Fruit fly (Drosophila melanogaster) whole organism, embryonic: ENCODE results near the gene mib2.
A peak's percentile ranks its signal among the peaks of the same experiment; 100 is the strongest.

ENCODE experiments used
- CG10979 ChIP-seq: fragments of 200-800 bp; sonication (Bioruptor generic); optimal IDR thresholded peaks from 2 replicates; lab custom pipeline; 2018; ENCODE audit warnings: missing biosample characterization, mild to moderate bottlenecking, missing genetic modification characterization, moderate library complexity
- CG13123 ChIP-seq: fragments of 200-800 bp; sonication (Bioruptor generic); optimal IDR thresholded peaks from 2 replicates; lab custom pipeline; 2016; ENCODE audit warnings: missing biosample characterization, missing genetic modification characterization
- CG15269 ChIP-seq: fragments of 200-800 bp; sonication (Bioruptor generic); optimal IDR thresholded peaks from 2 replicates; lab custom pipeline; 2018; ENCODE audit warnings: missing biosample characterization, mild to moderate bottlenecking, missing genetic modification characterization, moderate library complexity
- CG1647 ChIP-seq: fragments of 200-800 bp; sonication (Bioruptor generic); optimal IDR thresholded peaks from 3 replicates; lab custom pipeline; 2016; ENCODE audit warnings: missing biosample characterization, missing genetic modification characterization
- CG18476 ChIP-seq: fragments of 200-800 bp; sonication (Bioruptor generic); optimal IDR thresholded peaks from 2 replicates; lab custom pipeline; 2016; ENCODE audit warnings: missing biosample characterization, mild to moderate bottlenecking, missing genetic modification characterization
- CG2120 ChIP-seq: fragments of 200-800 bp; sonication (Bioruptor generic); optimal IDR thresholded peaks from 3 replicates; lab custom pipeline; 2016; ENCODE audit warnings: missing biosample characterization, missing genetic modification characterization
- CG3065 ChIP-seq: fragments of 200-800 bp; sonication (Bioruptor generic); optimal IDR thresholded peaks from 2 replicates; lab custom pipeline; 2016; ENCODE audit warnings: missing biosample characterization, missing genetic modification characterization
- CG31388 ChIP-seq: fragments of 200-800 bp; sonication (Bioruptor generic); optimal IDR thresholded peaks from 2 replicates; lab custom pipeline; 2016; ENCODE audit warnings: missing biosample characterization, missing genetic modification characterization
- CG3163 ChIP-seq: fragments of 200-800 bp; sonication (Bioruptor generic); optimal IDR thresholded peaks from 3 replicates; lab custom pipeline; 2016; ENCODE audit warnings: missing biosample characterization, missing genetic modification characterization
- CG32772 ChIP-seq: fragments of 200-800 bp; sonication (Bioruptor generic); IDR thresholded peaks from 2 replicates; pipeline ENCODE4 v1.3.6; 2022; ENCODE audit warnings: missing biosample characterization, missing genetic modification characterization
- CG4328 ChIP-seq: fragments of 200-800 bp; sonication (Bioruptor generic); optimal IDR thresholded peaks from 3 replicates; lab custom pipeline; 2017; ENCODE audit warnings: missing biosample characterization, missing genetic modification reagents, missing genetic modification characterization
- CG6765 ChIP-seq: fragments of 200-800 bp; sonication (Bioruptor generic); optimal IDR thresholded peaks from 3 replicates; lab custom pipeline; 2017; ENCODE audit warnings: missing biosample characterization, mild to moderate bottlenecking, missing genetic modification characterization
- CG7928 ChIP-seq: fragments of 200-800 bp; sonication (Bioruptor generic); optimal IDR thresholded peaks from 2 replicates; lab custom pipeline; 2017; ENCODE audit warnings: missing biosample characterization, mild to moderate bottlenecking, missing genetic modification characterization
- CG8290 ChIP-seq, 3 experiments: fragments of 200-800 bp; sonication (Bioruptor generic); optimal IDR thresholded peaks; 2 replicates each; lab custom pipeline; 2016 to 2019; ENCODE audit warnings: missing biosample characterization in 3 of 3, missing genetic modification characterization in 3 of 3, mild to moderate bottlenecking in 2 of 3, moderate library complexity in 1 of 3
- CG8388 ChIP-seq: fragments of 200-800 bp; sonication (Bioruptor generic); optimal IDR thresholded peaks from 2 replicates; lab custom pipeline; 2019; ENCODE audit warnings: missing biosample characterization, mild to moderate bottlenecking, missing genetic modification characterization, moderate library complexity
- Dek ChIP-seq: fragments of 200-800 bp; sonication (Bioruptor generic); optimal IDR thresholded peaks from 3 replicates; lab custom pipeline; 2019; ENCODE audit warnings: missing biosample characterization, mild to moderate bottlenecking, missing genetic modification characterization, moderate library complexity
- Doc2 ChIP-seq: fragments of 200-800 bp; sonication (Bioruptor generic); IDR thresholded peaks from 2 replicates; pipeline ENCODE4 v1.3.6; 2022; ENCODE audit warnings: missing biosample characterization, missing genetic modification characterization
- E2f2 ChIP-seq: fragments of 200-800 bp; sonication (Bioruptor generic); IDR thresholded peaks from 2 replicates; pipeline ENCODE4 v1.3.6; 2022; ENCODE audit warnings: missing biosample characterization, missing genetic modification characterization
- GATAe ChIP-seq: fragments of 200-800 bp; sonication (Bioruptor generic); conservative IDR thresholded peaks from 2 replicates; pipeline ENCODE4 v1.3.6; 2022; ENCODE audit warnings: missing biosample characterization, missing genetic modification characterization
- Meics ChIP-seq: fragments of 200-800 bp; sonication (Bioruptor generic); optimal IDR thresholded peaks from 2 replicates; lab custom pipeline; 2017; ENCODE audit warnings: missing biosample characterization, mild to moderate bottlenecking, missing genetic modification characterization
- NC2α ChIP-seq: fragments of 200-800 bp; sonication (Bioruptor generic); optimal IDR thresholded peaks from 2 replicates; lab custom pipeline; 2016; ENCODE audit warnings: missing biosample characterization, missing genetic modification characterization
- NC2β ChIP-seq: fragments of 200-800 bp; sonication (Bioruptor generic); optimal IDR thresholded peaks from 2 replicates; lab custom pipeline; 2016; ENCODE audit warnings: missing biosample characterization, missing genetic modification characterization
- Nf-YB ChIP-seq: fragments of 200-800 bp; sonication (Bioruptor generic); optimal IDR thresholded peaks from 3 replicates; lab custom pipeline; 2019; ENCODE audit warnings: missing biosample characterization, mild to moderate bottlenecking, missing genetic modification characterization, moderate library complexity
- Rfx ChIP-seq: fragments of 200-800 bp; sonication (Bioruptor generic); IDR thresholded peaks from 2 replicates; pipeline ENCODE4 v1.3.6; 2022; ENCODE audit warnings: missing biosample characterization, missing genetic modification characterization
- Spps ChIP-seq: fragments of 200-800 bp; sonication (Bioruptor generic); optimal IDR thresholded peaks from 2 replicates; lab custom pipeline; 2018; ENCODE audit warnings: missing biosample characterization, mild to moderate bottlenecking, missing genetic modification characterization
- Taf1 ChIP-seq: fragments of 200-800 bp; sonication (Bioruptor generic); IDR thresholded peaks from 2 replicates; pipeline ENCODE4 v1.3.6; 2022; ENCODE audit warnings: missing biosample characterization, missing genetic modification characterization
- ash1 ChIP-seq: fragments of 200-800 bp; sonication (Bioruptor generic); optimal IDR thresholded peaks from 2 replicates; lab custom pipeline; 2018; ENCODE audit warnings: missing biosample characterization, mild to moderate bottlenecking, missing genetic modification characterization
- bbx ChIP-seq: fragments of 200-800 bp; sonication (Bioruptor generic); IDR thresholded peaks from 2 replicates; pipeline ENCODE4 v1.3.6; 2022; ENCODE audit warnings: missing biosample characterization, missing genetic modification characterization; ENCODE audit not compliant: partially characterized antibody
- br ChIP-seq: fragments of >200 bp; optimal IDR thresholded peaks from 2 replicates; lab custom pipeline; 2017
- dan ChIP-seq: fragments of 200-800 bp; sonication (Bioruptor generic); IDR thresholded peaks from 2 replicates; pipeline ENCODE4 v1.3.6; 2022; ENCODE audit warnings: missing biosample characterization, missing genetic modification characterization
- dimm ChIP-seq: fragments of 200-800 bp; sonication (Bioruptor generic); IDR thresholded peaks from 2 replicates; pipeline ENCODE4 v1.3.6; 2022; ENCODE audit warnings: missing biosample characterization, missing genetic modification characterization
- ftz-f1 ChIP-seq: fragments of 200-800 bp; sonication (Bioruptor generic); optimal IDR thresholded peaks from 2 replicates; lab custom pipeline; 2016; ENCODE audit warnings: missing biosample characterization, missing genetic modification characterization
- fu2 ChIP-seq: fragments of 200-800 bp; sonication (Bioruptor generic); optimal IDR thresholded peaks from 2 replicates; lab custom pipeline; 2016; ENCODE audit warnings: missing biosample characterization, missing genetic modification characterization
- gem ChIP-seq: fragments of 200-800 bp; sonication (Bioruptor generic); optimal IDR thresholded peaks from 2 replicates; lab custom pipeline; 2019; ENCODE audit warnings: missing biosample characterization, mild to moderate bottlenecking, missing genetic modification characterization, moderate library complexity
- gro ChIP-seq: fragments of 200-800 bp; sonication (Bioruptor generic); optimal IDR thresholded peaks from 2 replicates; lab custom pipeline; 2016; ENCODE audit warnings: missing biosample characterization, missing genetic modification characterization
- inv ChIP-seq: fragments of 200-800 bp; sonication (Bioruptor generic); IDR thresholded peaks from 2 replicates; pipeline ENCODE4 v1.3.6; 2022; ENCODE audit warnings: missing biosample characterization, missing genetic modification characterization; ENCODE audit not compliant: partially characterized antibody
- jing ChIP-seq: fragments of 200-800 bp; sonication (Bioruptor generic); optimal IDR thresholded peaks from 2 replicates; lab custom pipeline; 2018; ENCODE audit warnings: missing biosample characterization, mild to moderate bottlenecking, missing genetic modification characterization
- lola ChIP-seq, 3 experiments: fragments of >200 bp in 2 of 3; fragments of 200-800 bp in 1 of 3; sonication (Bioruptor generic) in 1 of 3; optimal IDR thresholded peaks; 2 replicates each; lab custom pipeline; 2017 to 2019; ENCODE audit warnings: missing biosample characterization in 3 of 3, missing genetic modification characterization in 3 of 3, mild to moderate bottlenecking in 1 of 3, moderate library complexity in 1 of 3
- oc ChIP-seq: fragments of 200-800 bp; sonication (Bioruptor generic); optimal IDR thresholded peaks from 2 replicates; lab custom pipeline; 2018; ENCODE audit warnings: missing biosample characterization, mild to moderate bottlenecking, missing genetic modification characterization, moderate library complexity
- pfk ChIP-seq: fragments of 200-800 bp; sonication (Bioruptor generic); optimal IDR thresholded peaks from 2 replicates; lab custom pipeline; 2018; ENCODE audit warnings: missing biosample characterization, mild to moderate bottlenecking, missing genetic modification characterization, moderate library complexity
- ro ChIP-seq: fragments of 200-800 bp; sonication (Bioruptor generic); IDR thresholded peaks from 2 replicates; pipeline ENCODE4 v1.3.6; 2022; ENCODE audit warnings: missing biosample characterization, missing genetic modification characterization
- sens ChIP-seq: fragments of 200-800 bp; sonication (Bioruptor generic); peaks from one replicate; lab custom pipeline; 2016; ENCODE audit warnings: missing biosample characterization, missing genetic modification characterization
- sisA ChIP-seq: fragments of 200-800 bp; sonication (Bioruptor generic); IDR thresholded peaks from 2 replicates; pipeline ENCODE4 v1.3.6; 2022; ENCODE audit warnings: missing biosample characterization, missing genetic modification characterization
- slbo ChIP-seq: fragments of 200-800 bp; sonication (Bioruptor generic); IDR thresholded peaks from 2 replicates; pipeline ENCODE4 v1.3.6; 2022; ENCODE audit warnings: missing biosample characterization, missing genetic modification characterization
- sna ChIP-seq: fragments of 200-800 bp; sonication (Bioruptor generic); IDR thresholded peaks from 2 replicates; pipeline ENCODE4 v1.3.6; 2022; ENCODE audit warnings: missing biosample characterization, missing genetic modification characterization; ENCODE audit not compliant: partially characterized antibody
- stwl ChIP-seq: fragments of 200-800 bp; sonication (Bioruptor generic); optimal IDR thresholded peaks from 3 replicates; lab custom pipeline; 2018; ENCODE audit warnings: missing biosample characterization, mild to moderate bottlenecking, missing genetic modification characterization, moderate library complexity
- sug ChIP-seq: fragments of 200-800 bp; optimal IDR thresholded peaks from 2 replicates; lab custom pipeline; 2019; ENCODE audit warnings: missing biosample characterization, mild to moderate bottlenecking, missing genetic modification characterization, moderate library complexity
- tin ChIP-seq: fragments of 200-800 bp; sonication (Bioruptor generic); optimal IDR thresholded peaks from 3 replicates; lab custom pipeline; 2016; ENCODE audit warnings: missing biosample characterization, missing genetic modification characterization
- tll ChIP-seq, 2 experiments: fragments of 200-800 bp in 1 of 2; fragments of >200 bp in 1 of 2; sonication (Bioruptor generic) in 1 of 2; optimal IDR thresholded peaks; 2 replicates each; lab custom pipeline; 2017 to 2019; ENCODE audit warnings: missing biosample characterization in 2 of 2, missing genetic modification characterization in 2 of 2, mild to moderate bottlenecking in 1 of 2, moderate library complexity in 1 of 2
- z ChIP-seq: fragments of 200-800 bp; sonication (Bioruptor generic); IDR thresholded peaks from 3 replicates; pipeline ENCODE4 v1.3.6; 2022; ENCODE audit warnings: missing biosample characterization, missing genetic modification characterization

The mib2 gene

DNA sequence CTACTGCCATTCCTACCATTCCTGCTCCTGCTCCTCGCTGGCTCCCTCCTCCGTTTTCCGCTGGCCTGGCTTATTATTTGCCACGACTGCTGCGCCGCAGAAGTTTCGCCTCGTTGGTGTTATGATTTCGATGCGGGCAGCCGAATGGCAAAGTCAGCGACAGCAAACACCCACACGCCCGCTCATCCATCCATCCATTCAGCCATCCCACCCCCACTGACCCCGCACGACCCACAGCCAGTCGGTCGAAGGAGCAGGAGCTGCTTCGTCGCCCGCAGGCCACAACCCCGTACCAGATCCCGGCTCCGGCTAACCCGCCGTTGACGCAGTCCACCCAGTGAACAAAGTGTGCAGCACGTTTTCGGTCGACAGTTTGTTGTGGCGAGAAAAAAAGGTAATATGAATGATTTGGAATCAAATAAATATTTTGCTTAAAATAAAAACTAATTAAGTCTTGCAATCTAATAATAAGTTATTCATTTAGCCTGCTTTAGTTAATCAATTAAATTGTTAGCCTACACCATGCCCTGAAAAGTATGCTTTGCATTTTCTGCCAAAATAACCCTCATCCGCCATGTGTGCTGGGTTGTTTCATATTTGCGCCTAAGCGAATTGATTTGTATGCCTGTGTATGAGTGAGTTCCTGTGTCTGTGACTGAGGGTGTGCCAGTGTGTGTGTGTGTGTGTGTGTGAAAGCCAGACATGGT, 7.6 kb upstream of the mib2 start (continued):
- TF ChIP-seq CG3163: no peak
- peak; percentile 38 for TF ChIP-seq gro (GFP tag; lab: Kevin White, UChicago)
- peak; percentile 58 for TF ChIP-seq Dek (tag; lab: Kevin White, UChicago)
- TF ChIP-seq ash1 (GFP tag; lab: Kevin White, UChicago): peak; percentile 2
- peak; percentile 65 for TF ChIP-seq CG15269 (tag; lab: Kevin White, UChicago)
- TF ChIP-seq br (lab: Kevin White, UChicago): no peak
- no peak for TF ChIP-seq pfk (GFP tag; lab: Kevin White, UChicago)
- TF ChIP-seq Rfx: 0 out of 2 replicates have a peak, but pooled peaks have one; percentile 16
- TF ChIP-seq sisA (GFP tag; lab: Robert Waterston, UW): no peak
- no peak for TF ChIP-seq jing
- peak; percentile 56 for TF ChIP-seq sug (tag; lab: Kevin White, UChicago)
- TF ChIP-seq Taf1: no peak
- TF ChIP-seq CG1647: no peak
- peak; percentile 23 for TF ChIP-seq CG4328 (GFP tag; lab: Kevin White, UChicago)
- TF ChIP-seq E2f2 (GFP tag; lab: Robert Waterston, UW): peak; percentile 35; the same call in 1 of the 2 replicates
- no peak for TF ChIP-seq NC2α (GFP tag; lab: Kevin White, UChicago)
- TF ChIP-seq CG10979 (tag; lab: Kevin White, UChicago): peak; percentile 47
- TF ChIP-seq CG3065 (GFP tag; lab: Kevin White, UChicago): no peak
- TF ChIP-seq lola (GFP tag; optimal IDR thresholded peaks at IDR 0.05; lab: Kevin White, UChicago): no peak
- no peak for TF ChIP-seq z (GFP tag; lab: Robert Waterston, UW)
- no peak for TF ChIP-seq ro (GFP tag; lab: Robert Waterston, UW)
- no peak for TF ChIP-seq CG7928 (GFP tag; lab: Kevin White, UChicago)
- TF ChIP-seq tin (GFP tag; lab: Kevin White, UChicago): no peak
- TF ChIP-seq CG6765: peak; percentile 52
- peak; percentile 0 for TF ChIP-seq CG18476
- no peak for TF ChIP-seq oc
- no peak for TF ChIP-seq ftz-f1 (GFP tag; lab: Kevin White, UChicago)
- TF ChIP-seq tll (GFP tag; optimal IDR thresholded peaks at IDR 0.05; lab: Kevin White, UChicago): no peak
- peak; percentile 48 for TF ChIP-seq sens (GFP tag; lab: Kevin White, UChicago)
- no peak for TF ChIP-seq dimm (GFP tag; lab: Robert Waterston, UW)
- TF ChIP-seq slbo (GFP tag; lab: Robert Waterston, UW): peak; percentile 52; the same call in 1 of the 2 replicates
- TF ChIP-seq CG32772: no peak
- TF ChIP-seq CG8290 (GFP tag; optimal IDR thresholded peaks at IDR 0.05; lab: Kevin White, UChicago): no peak
- TF ChIP-seq CG8290 (tag; optimal IDR thresholded peaks at IDR 0.05; lab: Kevin White, UChicago): peak in 1 of 2 experiments; percentile 52
- peak; percentile 77 for TF ChIP-seq Meics (GFP tag; lab: Kevin White, UChicago)
- no peak for TF ChIP-seq bbx
- TF ChIP-seq gem (tag; lab: Kevin White, UChicago): peak; percentile 72
- TF ChIP-seq CG8388 (GFP tag; lab: Kevin White, UChicago): no peak
- TF ChIP-seq GATAe (GFP tag; lab: Robert Waterston, UW): no peak
- no peak for TF ChIP-seq NC2β (GFP tag; lab: Kevin White, UChicago)
- no peak for TF ChIP-seq sna (GFP tag; lab: Robert Waterston, UW)
- peak; percentile 14 for TF ChIP-seq Nf-YB (GFP tag; lab: Kevin White, UChicago)
- TF ChIP-seq inv (GFP tag; lab: Robert Waterston, UW): no peak
- no peak for TF ChIP-seq Spps (tag; lab: Kevin White, UChicago)
- no peak for TF ChIP-seq dan (GFP tag; lab: Robert Waterston, UW)
- TF ChIP-seq CG2120 (GFP tag; lab: Kevin White, UChicago): peak; percentile 73
- no peak for TF ChIP-seq stwl (tag; lab: Kevin White, UChicago)
- no peak for TF ChIP-seq CG13123 (GFP tag; lab: Kevin White, UChicago)
- no peak for TF ChIP-seq Doc2 (GFP tag; lab: Robert Waterston, UW)
- no peak for TF ChIP-seq fu2 (GFP tag; lab: Kevin White, UChicago)
- no peak for TF ChIP-seq CG31388 (GFP tag; lab: Kevin White, UChicago)
